Fruit fly (Drosophila melanogaster) S2 (cell line): ENCODE data around the gene CG13937.

Source experiments
- CG8478 ChIP-seq: fragments of >200 bp; optimal IDR thresholded peaks from 2 replicates; lab custom pipeline; 2018
- CTCF ChIP-seq, 2 experiments: fragments of >200 bp; optimal IDR thresholded peaks; 2 replicates each; lab custom pipeline; 2018

DNA sequence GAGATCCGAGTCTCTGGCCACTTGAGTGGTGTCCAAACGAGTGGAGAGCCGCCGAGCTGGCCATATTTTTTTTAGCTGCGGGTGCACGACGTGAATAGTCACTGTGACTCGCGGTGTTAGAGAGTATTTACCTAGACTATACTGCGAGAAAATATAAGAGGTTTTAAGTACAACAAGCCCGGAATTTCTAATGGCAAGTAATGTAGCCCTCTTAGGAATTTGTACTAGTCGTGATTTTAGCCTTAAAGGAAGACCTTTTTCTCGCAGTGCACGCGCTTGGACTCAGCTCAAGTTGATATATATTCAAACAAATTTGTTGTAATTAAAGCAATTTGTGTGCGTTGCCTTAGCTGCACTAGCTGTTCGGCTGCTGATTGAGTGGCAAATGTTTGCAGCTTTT is 38.2 kb downstream of the CG13937 start:
- no peak for TF ChIP-seq CG8478 (lab: Kevin White, UChicago)
- no peak for TF ChIP-seq CTCF (optimal IDR thresholded peaks at IDR 0.05; lab: Kevin White, UChicago)
